Worm (Caenorhabditis elegans) whole organism, L2 larva: ENCODE data around the gene eif-3.L.

Experiments used
- C34F6.9 ChIP-seq: fragments of 150-350 bp; optimal IDR thresholded peaks from 2 replicates; lab custom pipeline; 2014; ENCODE audit warnings: missing biosample characterization, missing genetic modification characterization
- F13H6.1 ChIP-seq: sonication (generic microtip); optimal IDR thresholded peaks from 2 replicates; lab custom pipeline; 2016; ENCODE audit warnings: missing genetic modification characterization, missing compliant biosample characterization
- Y55F3AM.14 ChIP-seq: fragments of 200-800 bp; sonication (Bioruptor generic); optimal IDR thresholded peaks from 2 replicates; lab custom pipeline; 2018; ENCODE audit warnings: mild to moderate bottlenecking, missing genetic modification characterization, missing compliant biosample characterization
- ama-1 ChIP-seq: fragments of 150-350 bp; optimal IDR thresholded peaks from 2 replicates; lab custom pipeline; 2018; ENCODE audit warnings: inconsistent platforms
- dmd-4 ChIP-seq: sonication (generic microtip); optimal IDR thresholded peaks from 2 replicates; lab custom pipeline; 2017; ENCODE audit warnings: missing biosample characterization, missing genetic modification characterization
- nhr-11 ChIP-seq: fragments of 150-350 bp; optimal IDR thresholded peaks from 2 replicates; lab custom pipeline; 2014; ENCODE audit warnings: missing biosample characterization, missing genetic modification characterization
- nhr-12 ChIP-seq: fragments of 150-350 bp; optimal IDR thresholded peaks from 2 replicates; lab custom pipeline; 2014; ENCODE audit warnings: missing biosample characterization, missing genetic modification characterization
- nhr-237 ChIP-seq: fragments of 150-350 bp; optimal IDR thresholded peaks from 2 replicates; lab custom pipeline; 2014; ENCODE audit warnings: missing biosample characterization, missing genetic modification characterization
- nhr-77 ChIP-seq: fragments of 150-350 bp; optimal IDR thresholded peaks from 2 replicates; lab custom pipeline; 2014; ENCODE audit warnings: missing biosample characterization, missing genetic modification characterization
- snpc-4 ChIP-seq: fragments of 150-350 bp; optimal IDR thresholded peaks from 2 replicates; lab custom pipeline; 2014; ENCODE audit warnings: missing biosample characterization, missing genetic modification characterization
- unc-39 ChIP-seq: fragments of 150-350 bp; optimal IDR thresholded peaks from 2 replicates; lab custom pipeline; 2014; ENCODE audit warnings: missing biosample characterization, missing genetic modification characterization
- unc-55 ChIP-seq: fragments of 150-350 bp; sonication (generic microtip); optimal IDR thresholded peaks from 3 replicates; lab custom pipeline; 2014; ENCODE audit warnings: missing biosample characterization, missing genetic modification reagents, missing genetic modification characterization
- unc-62 ChIP-seq: fragments of 150-350 bp; optimal IDR thresholded peaks from 2 replicates; lab custom pipeline; 2014; ENCODE audit warnings: missing biosample characterization, missing genetic modification reagents, missing genetic modification characterization

DNA sequence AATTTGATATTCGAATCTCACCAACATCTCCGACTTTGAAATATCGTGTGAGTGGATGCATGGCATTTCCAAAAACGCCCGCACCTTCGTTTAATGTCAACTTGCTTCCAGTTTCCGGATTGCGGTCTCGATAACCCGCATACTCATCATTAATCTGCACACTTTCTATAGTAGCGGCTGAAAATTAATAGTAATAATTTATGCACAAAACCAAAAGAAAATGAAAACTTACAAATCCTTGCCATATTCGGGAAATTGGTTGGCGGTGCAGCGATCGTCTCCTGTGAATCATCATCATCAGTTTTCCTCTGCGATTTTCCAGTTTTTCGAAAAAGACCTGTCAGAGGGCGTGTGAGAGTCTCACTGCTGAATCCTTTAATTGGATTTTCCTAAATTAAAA lies 37.9 kb upstream of the eif-3.L start:
- TF ChIP-seq unc-39 = no peak
- TF ChIP-seq unc-62 (GFP tag; lab: Kevin White, UChicago) = no peak
- TF ChIP-seq nhr-11 (tag; lab: Kevin White, UChicago) = no peak
- TF ChIP-seq Y55F3AM.14 = no peak
- no peak for TF ChIP-seq dmd-4 (tag; lab: Kevin White, UChicago)
- no peak for TF ChIP-seq ama-1 (lab: Kevin White, UChicago)
- TF ChIP-seq nhr-237 (tag; lab: Kevin White, UChicago) = no peak
- no peak for TF ChIP-seq C34F6.9 (tag; lab: Kevin White, UChicago)
- no peak for TF ChIP-seq snpc-4 (tag; lab: Kevin White, UChicago)
- TF ChIP-seq unc-55 (GFP tag; lab: Kevin White, UChicago) = no peak
- TF ChIP-seq nhr-77 = no peak
- no peak for TF ChIP-seq F13H6.1 (tag; lab: Kevin White, UChicago)
- no peak for TF ChIP-seq nhr-12 (tag; lab: Kevin White, UChicago)
